Fruit fly (Drosophila melanogaster): ENCODE results near the gene CG15564.

The CG15564 gene

DNA sequence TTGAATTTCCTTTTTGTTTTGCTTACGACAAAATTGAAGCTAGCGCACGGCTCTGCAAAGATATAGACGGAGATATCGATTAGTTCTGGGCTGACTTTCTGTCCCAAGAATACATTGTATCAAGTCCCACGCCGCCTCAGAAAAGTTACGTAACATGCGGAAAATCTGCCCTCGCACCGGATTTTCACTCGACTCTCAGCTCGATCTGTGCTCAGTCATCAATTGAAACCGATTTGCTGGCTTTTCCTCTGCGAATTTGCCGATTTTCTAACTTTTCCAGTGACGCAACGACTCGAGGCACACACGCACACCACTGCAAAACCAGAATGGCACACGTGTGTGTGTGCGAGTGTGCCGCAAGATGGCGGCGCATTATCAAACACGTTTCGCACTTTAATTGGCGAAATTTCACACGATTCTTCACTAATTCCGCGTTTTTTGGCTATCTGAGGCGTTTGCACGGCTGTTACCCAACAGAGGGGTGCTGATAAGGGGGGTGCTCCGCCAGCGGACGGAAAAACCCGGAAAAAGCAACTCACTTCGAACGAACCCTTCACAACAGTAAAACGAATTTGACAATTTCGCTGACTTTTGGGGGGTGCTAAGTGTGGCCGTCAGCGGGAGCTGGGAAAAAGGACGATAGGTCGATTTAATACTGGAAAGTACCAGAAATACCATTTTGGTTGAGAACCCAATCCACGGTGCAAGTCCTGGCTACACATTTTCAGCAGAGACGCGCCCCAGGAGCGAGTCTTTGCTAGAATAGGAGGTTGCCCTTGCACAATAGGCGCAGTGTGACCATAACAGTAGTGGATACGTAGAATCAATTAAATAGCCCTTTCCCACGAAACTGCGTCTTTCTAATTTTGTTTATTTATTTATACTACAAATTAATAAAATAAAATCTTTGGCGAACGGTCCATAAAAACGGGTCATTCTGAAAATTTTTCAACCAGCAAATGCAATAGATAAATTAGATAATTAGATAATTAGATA is 15.9 kb downstream of the CG15564 start, which contains the start of gene ATPsynC (continued):
- no peak for TF ChIP-seq spab (GFP tag; optimal IDR thresholded peaks at IDR 0.05)
- TF ChIP-seq ss (GFP tag; optimal IDR thresholded peaks at IDR 0.05), result peak in 1 of 2 experiments; percentile 59
- no peak for TF ChIP-seq CG8632 (GFP tag; optimal IDR thresholded peaks at IDR 0.05)
- no peak for TF ChIP-seq OdsH (GFP tag; optimal IDR thresholded peaks at IDR 0.05)
- no peak for TF ChIP-seq salr (GFP tag; optimal IDR thresholded peaks at IDR 0.05)
- no peak for TF ChIP-seq CG10631 (GFP tag; optimal IDR thresholded peaks at IDR 0.05)
- peak; percentile 19 for TF ChIP-seq CG3919 (GFP tag; optimal IDR thresholded peaks at IDR 0.05)
- TF ChIP-seq CG6808 (GFP tag; optimal IDR thresholded peaks at IDR 0.05), result peak; percentile 10
- TF ChIP-seq Sox14 (GFP tag; optimal IDR thresholded peaks at IDR 0.05), result peak; percentile 20

- no peak for TF ChIP-seq Sox102F (GFP tag; optimal IDR thresholded peaks at IDR 0.05)
- TF ChIP-seq esn (GFP tag; optimal IDR thresholded peaks at IDR 0.05), result peak; percentile 3
- TF ChIP-seq topi (GFP tag; optimal IDR thresholded peaks at IDR 0.05), result peak; percentile 19
- no peak for TF ChIP-seq Blimp-1 (GFP tag; optimal IDR thresholded peaks at IDR 0.05)
- TF ChIP-seq net (GFP tag; optimal IDR thresholded peaks at IDR 0.05), result no peak
- TF ChIP-seq Sox14 (GFP tag; optimal IDR thresholded peaks at IDR 0.05), result peak; percentile 27
- TF ChIP-seq CG9139 (GFP tag; optimal IDR thresholded peaks at IDR 0.05), result no peak
- no peak for TF ChIP-seq Hr38 (GFP tag; optimal IDR thresholded peaks at IDR 0.05)
- no peak for TF ChIP-seq CG8632 (GFP tag; optimal IDR thresholded peaks at IDR 0.05)
- no peak for TF ChIP-seq CG11294 (GFP tag; IDR thresholded peaks at IDR 0.05)
- TF ChIP-seq CG6854 (GFP tag; optimal IDR thresholded peaks at IDR 0.05), result peak; percentile 14
- peak; percentile 12 for TF ChIP-seq Eip78C (GFP tag)
- no peak for TF ChIP-seq OdsH (GFP tag; optimal IDR thresholded peaks at IDR 0.05)
- TF ChIP-seq Eip93F (GFP tag; optimal IDR thresholded peaks at IDR 0.05), result no peak
- TF ChIP-seq CG11762 (GFP tag; optimal IDR thresholded peaks at IDR 0.05; ENCODE audit: insufficient read depth), result no peak
- no peak for TF ChIP-seq ss (GFP tag; optimal IDR thresholded peaks at IDR 0.05)
- no peak for TF ChIP-seq Hr39 (GFP tag; optimal IDR thresholded peaks at IDR 0.05)
- no peak for TF ChIP-seq fkh (GFP tag; optimal IDR thresholded peaks at IDR 0.05)
- TF ChIP-seq vri (GFP tag; optimal IDR thresholded peaks at IDR 0.05), result peak; percentile 98
- TF ChIP-seq dsx (GFP tag; optimal IDR thresholded peaks at IDR 0.05; ENCODE audit: poor library complexity, severe bottlenecking), result no peak
- TF ChIP-seq cyc (GFP tag; optimal IDR thresholded peaks at IDR 0.05), result no peak
Observed at dm6 chr3R:31218214-31218876, 16.8 kb downstream of the CG15564 start.

DNA sequence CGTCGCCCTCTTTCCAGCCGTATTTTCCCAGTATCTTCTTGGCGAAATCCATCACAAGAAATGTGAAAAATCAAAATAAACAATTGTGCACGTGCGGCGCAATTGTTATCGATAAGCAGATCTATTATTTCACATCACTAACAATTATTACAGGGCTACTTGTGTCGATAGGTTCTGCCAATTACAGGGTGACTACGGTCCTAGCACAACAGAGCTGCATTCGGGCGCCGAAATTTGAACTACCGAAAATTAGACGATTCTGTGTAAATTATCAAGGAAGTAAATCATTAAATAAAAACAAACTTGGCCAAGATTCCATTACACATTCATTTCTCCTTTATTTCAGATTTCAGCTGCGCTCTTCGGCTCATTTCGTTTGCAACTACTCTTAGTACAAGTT is 19.3 kb downstream of the CG15564 start, which contains the start of gene CG15561:
CG15561 (minus strand) TSS at position 113 of the 400 bp plus-strand sequence.
- TF ChIP-seq lz (GFP tag; optimal IDR thresholded peaks at IDR 0.05) (peak; percentile 45), Eip75B (GFP tag; optimal IDR thresholded peaks at IDR 0.05) (no peak), CG6808 (GFP tag; optimal IDR thresholded peaks at IDR 0.05) (no peak), esn (GFP tag; optimal IDR thresholded peaks at IDR 0.05) (no peak), CG6854 (GFP tag; optimal IDR thresholded peaks at IDR 0.05) (peak; percentile 39), Hr38 (GFP tag; optimal IDR thresholded peaks at IDR 0.05) (no peak), fkh (GFP tag; optimal IDR thresholded peaks at IDR 0.05) (no peak), Ets96B (tag; optimal IDR thresholded peaks at IDR 0.05) (no peak), pdm3 (GFP tag; optimal IDR thresholded peaks at IDR 0.05) (no peak)

- no peak for TF ChIP-seq CG32006 (GFP tag; optimal IDR thresholded peaks at IDR 0.05)
- TF ChIP-seq CG11902 (GFP tag; optimal IDR thresholded peaks at IDR 0.05), result no peak
- TF ChIP-seq esn (GFP tag; optimal IDR thresholded peaks at IDR 0.05), result no peak
- no peak for TF ChIP-seq CG6792 (GFP tag; optimal IDR thresholded peaks at IDR 0.05)
- no peak for TF ChIP-seq svp (GFP tag)
- no peak for TF ChIP-seq CG6163 (GFP tag; IDR thresholded peaks at IDR 0.05)
- no peak for TF ChIP-seq vri (GFP tag; optimal IDR thresholded peaks at IDR 0.05)
- no peak for TF ChIP-seq Sox15 (GFP tag; optimal IDR thresholded peaks at IDR 0.05)
- no peak for TF ChIP-seq fd59A (GFP tag; optimal IDR thresholded peaks at IDR 0.05)
- TF ChIP-seq CG15336 (GFP tag; IDR thresholded peaks at IDR 0.05), result no peak
- no peak for TF ChIP-seq Eip75B (GFP tag; optimal IDR thresholded peaks at IDR 0.05)
- TF ChIP-seq ss (GFP tag; optimal IDR thresholded peaks at IDR 0.05), result no peak
- TF ChIP-seq CG9139 (GFP tag; optimal IDR thresholded peaks at IDR 0.05), result no peak
- no peak for TF ChIP-seq salr (GFP tag; optimal IDR thresholded peaks at IDR 0.05)
- TF ChIP-seq Eip78C (GFP tag), result no peak
Observed at dm6 chr3R:31213227-31213626, 21.9 kb downstream of the CG15564 start, which contains the start of the genes Zwilch and CG1542. Gene Zwilch (minus strand): TSS chr3R:31213376. Gene CG1542 (plus strand): TSS chr3R:31213458.

Measured in whole organism, prepupa.